Fruit fly (Drosophila melanogaster) Kc167 (cell line): ENCODE data around the gene CG5122.

ENCODE experiments used
- Myc ChIP-seq: fragments of >200 bp; optimal IDR thresholded peaks from 2 replicates; lab custom pipeline; 2017; ENCODE audit warnings: missing external identifiers
- Sin3A ChIP-seq: fragments of >200 bp; optimal IDR thresholded peaks from 2 replicates; lab custom pipeline; 2018; ENCODE audit warnings: missing external identifiers
- h ChIP-seq: fragments of >200 bp; optimal IDR thresholded peaks from 3 replicates; lab custom pipeline; 2018; ENCODE audit warnings: missing external identifiers
- insv ChIP-seq: fragments of >200 bp; optimal IDR thresholded peaks from 3 replicates; lab custom pipeline; 2018; ENCODE audit warnings: missing external identifiers
- psq ChIP-seq: fragments of >200 bp; optimal IDR thresholded peaks from 2 replicates; lab custom pipeline; 2017; ENCODE audit warnings: missing external identifiers
- ttk ChIP-seq: sonication (Bioruptor generic); optimal IDR thresholded peaks from 2 replicates; lab custom pipeline; 2017; ENCODE audit warnings: missing external identifiers

DNA sequence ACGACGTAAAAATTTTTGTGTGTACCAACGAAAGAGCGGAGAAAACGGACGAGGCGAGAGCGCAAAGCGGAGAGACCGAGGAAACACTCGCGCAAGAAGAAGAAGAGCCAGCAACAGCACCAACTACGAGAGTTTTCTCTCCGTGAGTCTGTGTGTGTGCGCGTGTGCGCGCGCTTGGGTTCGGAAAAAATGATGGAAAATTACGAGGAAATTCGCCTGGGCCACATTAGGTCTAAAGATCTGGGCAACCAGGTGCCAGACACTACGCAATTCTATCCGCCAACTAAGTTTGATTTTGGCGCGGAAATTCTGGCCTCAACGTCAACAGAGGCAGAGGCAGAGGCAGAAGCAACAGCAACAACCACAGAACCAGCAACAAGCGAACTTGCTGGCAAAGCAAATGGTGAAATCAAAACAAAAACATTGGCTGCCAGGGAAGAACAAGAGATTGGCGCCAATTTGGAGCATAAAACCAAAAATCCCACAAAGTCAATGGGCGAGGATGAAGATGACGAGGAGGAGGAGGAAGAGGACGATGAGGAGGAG is 35.5 kb downstream of the CG5122 start, which contains the start of gene DnaJ-H:
- TF ChIP-seq Sin3A (lab: Kevin White, UChicago) = no peak
- peak; percentile 65 for TF ChIP-seq psq (lab: Kevin White, UChicago)
- TF ChIP-seq h (lab: Kevin White, UChicago) = no peak
- no peak for TF ChIP-seq Myc (lab: Kevin White, UChicago)
- TF ChIP-seq ttk (lab: Kevin White, UChicago) = no peak
- no peak for TF ChIP-seq insv (lab: Kevin White, UChicago)
